In genomic region chr3L:16768001-16768652, dm6 we compare ENCODE assay signal across 1 fruit fly cellular context.
TF ChIP-seq lines count a peak whose summit lies in the region.

No protein-coding gene starts in this region.

TF ChIP-seq in whole organism, embryonic, 481 proteins besides CTCF, POLR2A, EP300 and RAD21 (continued from another document and continues in another):
- TF ChIP-seq az2 (GFP tag; optimal IDR thresholded peaks at IDR 0.05; lab: Kevin White, UChicago), result peak; percentile 40
- TF ChIP-seq CG7372 (GFP tag; IDR thresholded peaks at IDR 0.05; lab: Robert Waterston, UW), result no peak
- no peak for TF ChIP-seq E2f1 (GFP tag; IDR thresholded peaks at IDR 0.05; lab: Robert Waterston, UW)
- TF ChIP-seq Dref (GFP tag; IDR thresholded peaks at IDR 0.05; lab: Robert Waterston, UW), result no peak
- TF ChIP-seq vvl (GFP tag; IDR thresholded peaks at IDR 0.05; lab: Robert Waterston, UW), result peak; percentile 49; the same call in 1 of the 2 replicates
- TF ChIP-seq NC2β (GFP tag; optimal IDR thresholded peaks at IDR 0.05; lab: Kevin White, UChicago), result peak; percentile 28
- no peak for TF ChIP-seq kah (GFP tag; optimal IDR thresholded peaks at IDR 0.05; lab: Kevin White, UChicago)
- no peak for TF ChIP-seq Bgb (GFP tag; IDR thresholded peaks at IDR 0.05; lab: Robert Waterston, UW; ENCODE audit: partially characterized antibody)
- peak; percentile 27; the same call in 1 of the 2 replicates for TF ChIP-seq E2f2 (GFP tag; IDR thresholded peaks at IDR 0.05; lab: Robert Waterston, UW)
- TF ChIP-seq Neu2 (GFP tag; optimal IDR thresholded peaks at IDR 0.05; lab: Kevin White, UChicago; ENCODE audit: borderline replicate concordance), result no peak
- TF ChIP-seq nerfin-2 (GFP tag; IDR thresholded peaks at IDR 0.05; lab: Robert Waterston, UW; ENCODE audit: partially characterized antibody), result no peak
- TF ChIP-seq gro (GFP tag; optimal IDR thresholded peaks at IDR 0.05; lab: Kevin White, UChicago), result no peak
- TF ChIP-seq Chrac-16 (GFP tag; optimal IDR thresholded peaks at IDR 0.05; lab: Kevin White, UChicago), result peak; percentile 42
- TF ChIP-seq esg (GFP tag; conservative IDR thresholded peaks at IDR 0.05; lab: Robert Waterston, UW), result 0 out of 2 replicates have a peak, but pooled peaks have one; percentile 10
- TF ChIP-seq gce (GFP tag; IDR thresholded peaks at IDR 0.05; lab: Robert Waterston, UW), result no peak
- TF ChIP-seq CG6175 (GFP tag; IDR thresholded peaks at IDR 0.05; lab: Robert Waterston, UW), result no peak
- peak; percentile 77 for TF ChIP-seq row (GFP tag; IDR thresholded peaks at IDR 0.05; lab: Robert Waterston, UW)
- TF ChIP-seq CG7839 (tag; optimal IDR thresholded peaks at IDR 0.05; lab: Kevin White, UChicago), result peak; percentile 42
- no peak for TF ChIP-seq CG9817 (tag; optimal IDR thresholded peaks at IDR 0.05; lab: Kevin White, UChicago)
- peak; percentile 79 for TF ChIP-seq CG4404 (GFP tag; IDR thresholded peaks at IDR 0.05; lab: Robert Waterston, UW)
- TF ChIP-seq wdn (GFP tag; IDR thresholded peaks at IDR 0.05; lab: Robert Waterston, UW), result no peak
- 0 out of 2 replicates have a peak, but pooled peaks have one; percentile 21 for TF ChIP-seq CG11696 (GFP tag; IDR thresholded peaks at IDR 0.05; lab: Robert Waterston, UW)
- no peak for TF ChIP-seq CG12659 (GFP tag; optimal IDR thresholded peaks at IDR 0.05; lab: Kevin White, UChicago)
- no peak for TF ChIP-seq Meics (GFP tag; optimal IDR thresholded peaks at IDR 0.05; lab: Kevin White, UChicago)
- no peak for TF ChIP-seq CG3838 (GFP tag; optimal IDR thresholded peaks at IDR 0.05; lab: Kevin White, UChicago)
- no peak for TF ChIP-seq Blimp-1 (GFP tag; optimal IDR thresholded peaks at IDR 0.05; lab: Kevin White, UChicago)
- TF ChIP-seq ewg (GFP tag; optimal IDR thresholded peaks at IDR 0.05; lab: Kevin White, UChicago), result peak; percentile 13
- peak; percentile 70 for TF ChIP-seq grn (GFP tag; optimal IDR thresholded peaks at IDR 0.05; lab: Kevin White, UChicago)
- peak; percentile 6 for TF ChIP-seq CG13624 (GFP tag; optimal IDR thresholded peaks at IDR 0.05; lab: Kevin White, UChicago)
- TF ChIP-seq Sry-δ (GFP tag; optimal IDR thresholded peaks at IDR 0.05; lab: Kevin White, UChicago), result no peak
- TF ChIP-seq Scr (GFP tag; IDR thresholded peaks at IDR 0.05; lab: Robert Waterston, UW; ENCODE audit: partially characterized antibody), result no peak
- no peak for TF ChIP-seq HLH54F (GFP tag; optimal IDR thresholded peaks at IDR 0.05; lab: Kevin White, UChicago)
- no peak for TF ChIP-seq cato (GFP tag; optimal IDR thresholded peaks at IDR 0.05; lab: Kevin White, UChicago; ENCODE audit: borderline replicate concordance)
- no peak for TF ChIP-seq Asciz (GFP tag; optimal IDR thresholded peaks at IDR 0.05; lab: Kevin White, UChicago)
- no peak for TF ChIP-seq CG7928 (GFP tag; optimal IDR thresholded peaks at IDR 0.05; lab: Kevin White, UChicago)
- peak; percentile 43 for TF ChIP-seq D19A (tag; optimal IDR thresholded peaks at IDR 0.05; lab: Kevin White, UChicago)
- TF ChIP-seq CG11456 (GFP tag; IDR thresholded peaks at IDR 0.05; lab: Robert Waterston, UW), result 0 out of 3 replicates have a peak, but pooled peaks have one; percentile 32
- TF ChIP-seq aop (GFP tag; IDR thresholded peaks at IDR 0.05; lab: Robert Waterston, UW), result no peak
- TF ChIP-seq Sin3A (optimal IDR thresholded peaks at IDR 0.05; lab: Kevin White, UChicago), result no peak
- no peak for TF ChIP-seq CG4328 (GFP tag; optimal IDR thresholded peaks at IDR 0.05; lab: Kevin White, UChicago)
- no peak for TF ChIP-seq Side (GFP tag; optimal IDR thresholded peaks at IDR 0.05; lab: Kevin White, UChicago)
- peak; percentile 51; the same call in 1 of the 2 replicates for TF ChIP-seq chm (GFP tag; IDR thresholded peaks at IDR 0.05; lab: Robert Waterston, UW)
- TF ChIP-seq CG6272 (GFP tag; IDR thresholded peaks at IDR 0.05; lab: Robert Waterston, UW), result no peak
- no peak for TF ChIP-seq CG13123 (GFP tag; optimal IDR thresholded peaks at IDR 0.05; lab: Kevin White, UChicago)
- 0 out of 2 replicates have a peak, but pooled peaks have one; percentile 24 for TF ChIP-seq ap (GFP tag; IDR thresholded peaks at IDR 0.05; lab: Robert Waterston, UW)
- TF ChIP-seq Max (GFP tag; optimal IDR thresholded peaks at IDR 0.05; lab: Kevin White, UChicago), result peak; percentile 2
- TF ChIP-seq trh (GFP tag; optimal IDR thresholded peaks at IDR 0.05; lab: Kevin White, UChicago), result no peak
- TF ChIP-seq Dfd (GFP tag; optimal IDR thresholded peaks at IDR 0.05; lab: Kevin White, UChicago), result no peak
- no peak for TF ChIP-seq fd3F (GFP tag; optimal IDR thresholded peaks at IDR 0.05; lab: Kevin White, UChicago)
- 0 out of 3 replicates have a peak, but pooled peaks have one; percentile 37 for TF ChIP-seq CG17361 (GFP tag; IDR thresholded peaks at IDR 0.05; lab: Robert Waterston, UW)
- TF ChIP-seq zfh1 (GFP tag; IDR thresholded peaks at IDR 0.05; lab: Robert Waterston, UW), result peak; percentile 63; the same call in 2 of the 3 replicates
- no peak for TF ChIP-seq bbx (GFP tag; IDR thresholded peaks at IDR 0.05; lab: Robert Waterston, UW; ENCODE audit: partially characterized antibody)
- no peak for TF ChIP-seq ATbp (GFP tag; optimal IDR thresholded peaks at IDR 0.05; lab: Kevin White, UChicago)
- no peak for TF ChIP-seq C15 (GFP tag; IDR thresholded peaks at IDR 0.05; lab: Robert Waterston, UW)
- no peak for TF ChIP-seq en (GFP tag; optimal IDR thresholded peaks at IDR 0.05; lab: Kevin White, UChicago)
- TF ChIP-seq ato (GFP tag; IDR thresholded peaks at IDR 0.05; lab: Robert Waterston, UW; ENCODE audit: partially characterized antibody), result no peak
- TF ChIP-seq seq (GFP tag; IDR thresholded peaks at IDR 0.05; lab: Robert Waterston, UW), result no peak
- TF ChIP-seq CG30020 (tag; optimal IDR thresholded peaks at IDR 0.05; lab: Kevin White, UChicago), result no peak
- peak in 1 of 3 experiments; percentile 44 for TF ChIP-seq lola (GFP tag; optimal IDR thresholded peaks at IDR 0.05; lab: Kevin White, UChicago)
- peak in 1 of 2 experiments; percentile 78 for TF ChIP-seq pan (optimal IDR thresholded peaks at IDR 0.05; lab: Kevin White, UChicago)
- TF ChIP-seq pan (GFP tag; optimal IDR thresholded peaks at IDR 0.05 in 1 of 2, IDR thresholded peaks at IDR 0.05 in 1 of 2), result peak in 1 of 2 experiments; percentile 44
- no peak for TF ChIP-seq bigmax (GFP tag; optimal IDR thresholded peaks at IDR 0.05; lab: Kevin White, UChicago)
- no peak for TF ChIP-seq Taf1 (GFP tag; IDR thresholded peaks at IDR 0.05; lab: Robert Waterston, UW)
- peak; percentile 51 for TF ChIP-seq trem (tag; optimal IDR thresholded peaks at IDR 0.05; lab: Kevin White, UChicago)
- peak; percentile 34 for TF ChIP-seq CG11504 (tag; optimal IDR thresholded peaks at IDR 0.05; lab: Kevin White, UChicago)
- no peak for TF ChIP-seq vfl (GFP tag; optimal IDR thresholded peaks at IDR 0.05; lab: Kevin White, UChicago)
- TF ChIP-seq CG1233 (GFP tag; optimal IDR thresholded peaks at IDR 0.05; lab: Kevin White, UChicago), result peak; percentile 44
- peak; percentile 0 to 34 for TF ChIP-seq dpn (GFP tag; optimal IDR thresholded peaks at IDR 0.05; lab: Kevin White, UChicago)
- no peak for TF ChIP-seq lilli (GFP tag; optimal IDR thresholded peaks at IDR 0.05; lab: Kevin White, UChicago)
- TF ChIP-seq CG12236 (GFP tag; optimal IDR thresholded peaks at IDR 0.05; lab: Kevin White, UChicago), result no peak
- peak; percentile 20; the same call in 1 of the 2 replicates for TF ChIP-seq CG10366 (GFP tag; IDR thresholded peaks at IDR 0.05; lab: Robert Waterston, UW)
- TF ChIP-seq CG12744 (GFP tag; optimal IDR thresholded peaks at IDR 0.05; lab: Kevin White, UChicago), result no peak
- TF ChIP-seq CG9437 (GFP tag; optimal IDR thresholded peaks at IDR 0.05; lab: Kevin White, UChicago), result no peak
- TF ChIP-seq sug (tag; optimal IDR thresholded peaks at IDR 0.05; lab: Kevin White, UChicago), result no peak
- TF ChIP-seq ranshi (GFP tag; IDR thresholded peaks at IDR 0.05; lab: Robert Waterston, UW), result no peak
- TF ChIP-seq h (optimal IDR thresholded peaks at IDR 0.05; lab: Kevin White, UChicago), result no peak
- no peak for TF ChIP-seq CG32772 (GFP tag; IDR thresholded peaks at IDR 0.05; lab: Robert Waterston, UW)
- TF ChIP-seq slp2 (GFP tag; optimal IDR thresholded peaks at IDR 0.05; lab: Kevin White, UChicago), result no peak
- TF ChIP-seq cwo (GFP tag; optimal IDR thresholded peaks at IDR 0.05; lab: Kevin White, UChicago), result no peak
- TF ChIP-seq sr (GFP tag; IDR thresholded peaks at IDR 0.05; lab: Robert Waterston, UW), result no peak
- TF ChIP-seq CG7987 (GFP tag; optimal IDR thresholded peaks at IDR 0.05; lab: Kevin White, UChicago), result no peak
- no peak for TF ChIP-seq fd64A (GFP tag; optimal IDR thresholded peaks at IDR 0.05; lab: Kevin White, UChicago)
- peak; percentile 38 for TF ChIP-seq Antp (GFP tag; optimal IDR thresholded peaks at IDR 0.05; lab: Kevin White, UChicago)
- TF ChIP-seq Dek (tag; optimal IDR thresholded peaks at IDR 0.05; lab: Kevin White, UChicago), result no peak
- no peak for TF ChIP-seq pzg (GFP tag; optimal IDR thresholded peaks at IDR 0.05; lab: Kevin White, UChicago)
- TF ChIP-seq tap (tag; optimal IDR thresholded peaks at IDR 0.05; lab: Kevin White, UChicago), result peak; percentile 19
- peak in 1 of 2 experiments; percentile 46 for TF ChIP-seq bsh (GFP tag; optimal IDR thresholded peaks at IDR 0.05; lab: Kevin White, UChicago)
- TF ChIP-seq repo (GFP tag; optimal IDR thresholded peaks at IDR 0.05; lab: Kevin White, UChicago), result no peak
- peak; percentile 66 for TF ChIP-seq phol (tag; optimal IDR thresholded peaks at IDR 0.05; lab: Kevin White, UChicago)
- TF ChIP-seq CG4424 (GFP tag; optimal IDR thresholded peaks at IDR 0.05; lab: Kevin White, UChicago), result peak; percentile 22
- TF ChIP-seq CG10274 (GFP tag; optimal IDR thresholded peaks at IDR 0.05; lab: Kevin White, UChicago), result no peak
- TF ChIP-seq CG1529 (GFP tag; optimal IDR thresholded peaks at IDR 0.05; lab: Kevin White, UChicago), result no peak
- TF ChIP-seq Gug (GFP tag; IDR thresholded peaks at IDR 0.05; lab: Robert Waterston, UW), result peak; percentile 32; the same call in 1 of the 4 replicates
- TF ChIP-seq CG5245 (GFP tag; optimal IDR thresholded peaks at IDR 0.05; lab: Kevin White, UChicago), result no peak
- 0 out of 3 replicates have a peak, but pooled peaks have one; percentile 14 for TF ChIP-seq Doc3 (GFP tag; IDR thresholded peaks at IDR 0.05; lab: Robert Waterston, UW; ENCODE audit: partially characterized antibody)
- TF ChIP-seq chn (GFP tag; optimal IDR thresholded peaks at IDR 0.05; lab: Kevin White, UChicago), result no peak
- TF ChIP-seq Lpt (GFP tag; optimal IDR thresholded peaks at IDR 0.05; lab: Kevin White, UChicago), result no peak
- no peak for TF ChIP-seq sim (GFP tag; IDR thresholded peaks at IDR 0.05; lab: Robert Waterston, UW)
- no peak for TF ChIP-seq CG10321 (GFP tag; IDR thresholded peaks at IDR 0.05; lab: Robert Waterston, UW)
- TF ChIP-seq CG7271 (tag; optimal IDR thresholded peaks at IDR 0.05; lab: Kevin White, UChicago), result peak; percentile 31
- no peak for TF ChIP-seq GATAe (GFP tag; conservative IDR thresholded peaks at IDR 0.05; lab: Robert Waterston, UW)
- no peak for TF ChIP-seq sisA (GFP tag; IDR thresholded peaks at IDR 0.05; lab: Robert Waterston, UW)
- no peak for TF ChIP-seq ac (GFP tag; optimal IDR thresholded peaks at IDR 0.05; lab: Kevin White, UChicago)
- TF ChIP-seq CG14667 (GFP tag; IDR thresholded peaks at IDR 0.05; lab: Robert Waterston, UW), result no peak
- peak; percentile 42 for TF ChIP-seq Xbp1 (GFP tag; optimal IDR thresholded peaks at IDR 0.05; lab: Kevin White, UChicago)
- no peak for TF ChIP-seq CG1024 (GFP tag; IDR thresholded peaks at IDR 0.05; lab: Robert Waterston, UW)
- no peak for TF ChIP-seq dati (GFP tag; IDR thresholded peaks at IDR 0.05; lab: Robert Waterston, UW)
- TF ChIP-seq HmgD (GFP tag; optimal IDR thresholded peaks at IDR 0.05; lab: Kevin White, UChicago), result no peak
- peak; percentile 60 for TF ChIP-seq CG15479 (GFP tag; optimal IDR thresholded peaks at IDR 0.05; lab: Kevin White, UChicago)
- no peak for TF ChIP-seq nom (GFP tag; optimal IDR thresholded peaks at IDR 0.05; lab: Kevin White, UChicago)
- no peak for TF ChIP-seq CG31365 (tag; optimal IDR thresholded peaks at IDR 0.05; lab: Kevin White, UChicago)
- no peak for TF ChIP-seq gcm (GFP tag; optimal IDR thresholded peaks at IDR 0.05; lab: Kevin White, UChicago)
- TF ChIP-seq CG7357 (GFP tag; IDR thresholded peaks at IDR 0.05; lab: Robert Waterston, UW), result no peak
- TF ChIP-seq dm (GFP tag; optimal IDR thresholded peaks at IDR 0.05; lab: Kevin White, UChicago), result no peak
- 0 out of 2 replicates have a peak, but pooled peaks have one; percentile 24 for TF ChIP-seq rib (GFP tag; IDR thresholded peaks at IDR 0.05; lab: Robert Waterston, UW)
- no peak for TF ChIP-seq HmgZ (tag; optimal IDR thresholded peaks at IDR 0.05; lab: Kevin White, UChicago)
- TF ChIP-seq lov (optimal IDR thresholded peaks at IDR 0.05; lab: Kevin White, UChicago), result no peak
- TF ChIP-seq lov (GFP tag; IDR thresholded peaks at IDR 0.05; lab: Robert Waterston, UW), result no peak
- no peak for TF ChIP-seq CG17186 (GFP tag; optimal IDR thresholded peaks at IDR 0.05; lab: Kevin White, UChicago)
- TF ChIP-seq Nf-YB (GFP tag; optimal IDR thresholded peaks at IDR 0.05; lab: Kevin White, UChicago), result no peak
- no peak for TF ChIP-seq Myb (GFP tag; optimal IDR thresholded peaks at IDR 0.05; lab: Kevin White, UChicago)
- TF ChIP-seq grau (tag; optimal IDR thresholded peaks at IDR 0.05; lab: Kevin White, UChicago), result peak; percentile 28
- TF ChIP-seq toy (GFP tag; IDR thresholded peaks at IDR 0.05; lab: Robert Waterston, UW), result no peak
- no peak for TF ChIP-seq Doc2 (GFP tag; IDR thresholded peaks at IDR 0.05; lab: Robert Waterston, UW)
- TF ChIP-seq Opbp (GFP tag; IDR thresholded peaks at IDR 0.05; lab: Robert Waterston, UW; ENCODE audit: partially characterized antibody), result no peak
- peak; percentile 8 for TF ChIP-seq CG10209 (GFP tag; optimal IDR thresholded peaks at IDR 0.05; lab: Kevin White, UChicago)
- no peak for TF ChIP-seq CG15514 (GFP tag; optimal IDR thresholded peaks at IDR 0.05; lab: Kevin White, UChicago)
- no peak for TF ChIP-seq Fer2 (tag; optimal IDR thresholded peaks at IDR 0.05; lab: Kevin White, UChicago)
- TF ChIP-seq chinmo (GFP tag; IDR thresholded peaks at IDR 0.05; lab: Robert Waterston, UW; ENCODE audit: partially characterized antibody), result no peak
- no peak for TF ChIP-seq pho (GFP tag; optimal IDR thresholded peaks at IDR 0.05; lab: Kevin White, UChicago)
- no peak for TF ChIP-seq hkb (optimal IDR thresholded peaks at IDR 0.05; lab: Kevin White, UChicago)
- TF ChIP-seq hkb (GFP tag; IDR thresholded peaks at IDR 0.05; lab: Robert Waterston, UW), result 0 out of 2 replicates have a peak, but pooled peaks have one; percentile 28
- no peak for TF ChIP-seq CG9932 (GFP tag; IDR thresholded peaks at IDR 0.05; lab: Robert Waterston, UW)
- no peak for TF ChIP-seq NC2α (GFP tag; optimal IDR thresholded peaks at IDR 0.05; lab: Kevin White, UChicago)
